Worm (Caenorhabditis elegans): ENCODE data around the gene mans-4.

- TF ChIP-seq tbx-2 (tag; optimal IDR thresholded peaks at IDR 0.05) = no peak
- no peak for TF ChIP-seq lin-13 (GFP tag; optimal IDR thresholded peaks at IDR 0.05)
- TF ChIP-seq nhr-76 (tag; optimal IDR thresholded peaks at IDR 0.05) = no peak
- TF ChIP-seq ceh-82 (tag; optimal IDR thresholded peaks at IDR 0.05) = no peak
- TF ChIP-seq mdl-1 (tag; optimal IDR thresholded peaks at IDR 0.05) = no peak
- TF ChIP-seq blmp-1 (tag; optimal IDR thresholded peaks at IDR 0.05) = no peak
- TF ChIP-seq zag-1 (tag; optimal IDR thresholded peaks at IDR 0.05) = no peak
- TF ChIP-seq sptf-1 (tag; optimal IDR thresholded peaks at IDR 0.05) = no peak
- no peak for TF ChIP-seq lin-15B (tag; optimal IDR thresholded peaks at IDR 0.05)
- TF ChIP-seq unc-30 (tag; optimal IDR thresholded peaks at IDR 0.05) = no peak
- TF ChIP-seq lin-35 (GFP tag; optimal IDR thresholded peaks at IDR 0.05) = no peak
- TF ChIP-seq fos-1 (tag; optimal IDR thresholded peaks at IDR 0.05) = no peak
- no peak for TF ChIP-seq skn-1 (tag; optimal IDR thresholded peaks at IDR 0.05)
- no peak for TF ChIP-seq ceh-88 (GFP tag; IDR thresholded peaks at IDR 0.05)
These were observed 39.3 kb upstream of the mans-4 start for ce11 chrIV:9117700-9118099.
